Worm (Caenorhabditis elegans): Measurements from ENCODE around the gene C33D9.6.

The C33D9.6 gene

DNA sequence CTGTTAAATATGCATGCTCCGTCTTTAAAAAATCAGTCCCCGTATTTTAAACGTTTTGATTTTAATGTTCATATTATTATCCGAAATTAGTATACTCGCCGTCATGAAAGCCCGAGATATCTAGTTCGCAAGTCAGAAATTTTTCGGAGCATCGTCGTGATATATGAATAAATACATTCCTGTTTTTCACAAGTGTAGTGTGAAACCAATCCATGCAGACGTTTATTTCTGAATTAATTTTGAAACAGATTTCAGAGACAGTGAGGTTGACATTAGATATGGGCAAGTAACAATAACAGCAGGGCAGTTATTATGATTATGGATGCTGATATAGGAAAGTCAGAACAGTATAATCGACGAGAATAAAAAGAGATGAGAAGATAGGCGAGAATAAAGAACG lies 25.5 kb downstream of the C33D9.6 start (continued):
- TF ChIP-seq atf-7 (tag; optimal IDR thresholded peaks at IDR 0.05): no peak
- no peak for TF ChIP-seq dox-1 (GFP tag; IDR thresholded peaks at IDR 0.05)
- no peak for TF ChIP-seq ceh-27 (GFP tag; optimal IDR thresholded peaks at IDR 0.05)
- no peak for TF ChIP-seq ccch-3 (GFP tag; optimal IDR thresholded peaks at IDR 0.05)
- TF ChIP-seq pbrm-1 (GFP tag; IDR thresholded peaks at IDR 0.05): no peak
- TF ChIP-seq madf-6 (GFP tag; IDR thresholded peaks at IDR 0.05): peak; percentile 57; the same call in 1 of the 2 replicates
- TF ChIP-seq Y67H2A.10 (GFP tag; conservative IDR thresholded peaks at IDR 0.05): no peak
- peak; percentile 11 for TF ChIP-seq ztf-18 (tag; optimal IDR thresholded peaks at IDR 0.05)
- TF ChIP-seq bed-2 (GFP tag; IDR thresholded peaks at IDR 0.05): no peak
- TF ChIP-seq B0035.1 (tag; optimal IDR thresholded peaks at IDR 0.05): no peak
- TF ChIP-seq tbx-9 (tag; optimal IDR thresholded peaks at IDR 0.05; ENCODE audit: borderline replicate concordance): no peak
- TF ChIP-seq zim-3 (tag; optimal IDR thresholded peaks at IDR 0.05): no peak
- 0 out of 2 replicates have a peak, but pooled peaks have one; percentile 21 for TF ChIP-seq hmg-1.2 (GFP tag; IDR thresholded peaks at IDR 0.05)
- no peak for TF ChIP-seq F23B12.7 (tag; optimal IDR thresholded peaks at IDR 0.05; ENCODE audit: insufficient read depth)
- TF ChIP-seq die-1 (tag; optimal IDR thresholded peaks at IDR 0.05): no peak
- no peak for TF ChIP-seq attf-6 (GFP tag; IDR thresholded peaks at IDR 0.05)
- TF ChIP-seq lin-54 (GFP tag; optimal IDR thresholded peaks at IDR 0.05): peak; percentile 44
- no peak for TF ChIP-seq somi-1 (GFP tag; optimal IDR thresholded peaks at IDR 0.05)
- peak; percentile 57 for TF ChIP-seq ekl-4 (GFP tag; IDR thresholded peaks at IDR 0.05)
- peak; percentile 69 for TF ChIP-seq B0336.3 (GFP tag; IDR thresholded peaks at IDR 0.05)
- no peak for TF ChIP-seq T07F8.4 (tag; optimal IDR thresholded peaks at IDR 0.05)
- no peak for TF ChIP-seq snpc-1.3 (tag; optimal IDR thresholded peaks at IDR 0.05; ENCODE audit: insufficient read depth)
- no peak for TF ChIP-seq K12H6.12 (tag; optimal IDR thresholded peaks at IDR 0.05)
- TF ChIP-seq tbp1 (GFP tag; optimal IDR thresholded peaks at IDR 0.05): peak; percentile 24
- peak; percentile 28 for TF ChIP-seq athp-1 (tag; optimal IDR thresholded peaks at IDR 0.05)
- TF ChIP-seq ceh-40 (GFP tag; IDR thresholded peaks at IDR 0.05): no peak
- TF ChIP-seq madf-8 (GFP tag; conservative IDR thresholded peaks at IDR 0.05): no peak
- 0 out of 2 replicates have a peak, but pooled peaks have one; percentile 8 for TF ChIP-seq Y95B8A.8 (GFP tag; IDR thresholded peaks at IDR 0.05)
- TF ChIP-seq T26A5.8 (tag; optimal IDR thresholded peaks at IDR 0.05): no peak
- TF ChIP-seq sdz-38 (tag; optimal IDR thresholded peaks at IDR 0.05): no peak
- no peak for TF ChIP-seq zfh-2 (GFP tag; conservative IDR thresholded peaks at IDR 0.05)
- no peak for TF ChIP-seq lsl-1 (GFP tag; optimal IDR thresholded peaks at IDR 0.05)
- no peak for TF ChIP-seq nhr-27 (tag; optimal IDR thresholded peaks at IDR 0.05)
- TF ChIP-seq attf-3 (GFP tag; conservative IDR thresholded peaks at IDR 0.05): no peak
- peak; percentile 1 for TF ChIP-seq xnd-1 (tag; optimal IDR thresholded peaks at IDR 0.05)
- no peak for TF ChIP-seq Y53G8AR.9 (GFP tag; conservative IDR thresholded peaks at IDR 0.05)
- TF ChIP-seq nhr-90 (tag; optimal IDR thresholded peaks at IDR 0.05): no peak
- TF ChIP-seq aptf-3 (GFP tag; IDR thresholded peaks at IDR 0.05): no peak
- TF ChIP-seq snpc-4 (GFP tag; optimal IDR thresholded peaks at IDR 0.05): no peak
- peak in 1 of 4 experiments; percentile 0 for TF ChIP-seq snpc-4 (tag; optimal IDR thresholded peaks at IDR 0.05)
- no peak for TF ChIP-seq F55B11.4 (tag; optimal IDR thresholded peaks at IDR 0.05; ENCODE audit: borderline replicate concordance, insufficient read depth)
- TF ChIP-seq mxl-1 (tag; optimal IDR thresholded peaks at IDR 0.05): no peak
- TF ChIP-seq repo-1 (tag; optimal IDR thresholded peaks at IDR 0.05): no peak
- no peak for TF ChIP-seq ztf-25 (GFP tag; IDR thresholded peaks at IDR 0.05)
- TF ChIP-seq chd-7 (tag; optimal IDR thresholded peaks at IDR 0.05): no peak
- TF ChIP-seq nhr-120 (GFP tag; IDR thresholded peaks at IDR 0.05): no peak
- no peak for TF ChIP-seq B0261.1 (tag; optimal IDR thresholded peaks at IDR 0.05)
- TF ChIP-seq ceh-100 (GFP tag; IDR thresholded peaks at IDR 0.05): no peak
- no peak for TF ChIP-seq efl-1 (GFP tag; optimal IDR thresholded peaks at IDR 0.05)
- TF ChIP-seq ets-4 (GFP tag; optimal IDR thresholded peaks at IDR 0.05): no peak
